Fruit fly (Drosophila melanogaster): ENCODE data around the gene dsx-c73A.

DNA sequence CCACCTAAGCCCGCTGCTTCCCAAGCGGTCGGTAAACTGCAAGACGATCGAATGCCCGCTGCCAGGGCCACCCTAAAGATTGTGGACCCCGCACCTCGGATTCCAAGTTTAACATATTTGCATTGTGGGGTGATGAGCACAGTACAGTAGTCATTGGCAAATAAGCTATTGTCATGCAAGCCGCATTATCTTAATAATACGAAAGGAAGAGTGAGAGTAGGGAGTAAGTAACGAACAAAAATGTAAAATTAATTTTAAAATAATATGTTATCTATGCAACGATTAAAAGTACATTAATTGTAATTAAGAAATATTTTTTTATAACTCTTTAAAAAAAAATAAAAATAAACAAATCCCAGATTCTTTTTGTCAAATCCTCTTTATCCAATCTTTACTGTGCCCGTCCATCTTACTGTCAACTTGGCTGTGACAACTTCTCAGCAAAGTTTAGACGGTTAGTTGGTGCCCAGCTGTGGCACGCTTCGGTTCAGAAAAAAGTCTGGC, 45.5 kb upstream of the dsx-c73A start, which contains the start of gene st:
- TF ChIP-seq CG8478 (optimal IDR thresholded peaks at IDR 0.05) = no peak
- no peak for TF ChIP-seq CTCF (optimal IDR thresholded peaks at IDR 0.05)

All from S2 (cell line).